Worm (Caenorhabditis elegans) whole organism, L1 larva: ENCODE data around the gene lnkn-1.

Experiments used
- C16A3.4 ChIP-seq: fragments of 150-350 bp; optimal IDR thresholded peaks from 2 replicates; lab custom pipeline; 2014; ENCODE audit warnings: missing biosample characterization, missing genetic modification characterization
- C34B4.2 ChIP-seq: sonication (generic microtip); optimal IDR thresholded peaks from 2 replicates; lab custom pipeline; 2017; ENCODE audit warnings: mild to moderate bottlenecking, missing genetic modification characterization, missing compliant biosample characterization
- Y116A8C.19 ChIP-seq: sonication (generic microtip); optimal IDR thresholded peaks from 2 replicates; lab custom pipeline; 2016; ENCODE audit warnings: missing compliant biosample characterization, missing genetic modification characterization, borderline replicate concordance
- alr-1 ChIP-seq: fragments of 200-800 bp; sonication (Bioruptor generic); optimal IDR thresholded peaks from 2 replicates; lab custom pipeline; 2018; ENCODE audit warnings: borderline replicate concordance, mild to moderate bottlenecking, missing genetic modification characterization, missing compliant biosample characterization
- blmp-1 ChIP-seq: fragments of 150-350 bp; optimal IDR thresholded peaks from 2 replicates; lab custom pipeline; 2014; ENCODE audit warnings: missing biosample characterization, missing genetic modification characterization
- ceh-8 ChIP-seq: fragments of 200-800 bp; sonication (Bioruptor generic); optimal IDR thresholded peaks from 2 replicates; lab custom pipeline; 2018; ENCODE audit warnings: mild to moderate bottlenecking, missing genetic modification characterization, moderate library complexity, missing compliant biosample characterization
- ceh-88 ChIP-seq: fragments of 200-800 bp; sonication (Bioruptor generic); IDR thresholded peaks from 2 replicates; pipeline ENCODE4 v1.3.6; 2022; ENCODE audit warnings: missing genetic modification characterization, missing compliant biosample characterization
- dpl-1 ChIP-seq, 3 experiments: fragments of 150-350 bp in 2 of 3; sonication (generic microtip) in 1 of 3; optimal IDR thresholded peaks; 2 replicates each; lab custom pipeline; 2014 to 2017; ENCODE audit warnings: missing biosample characterization in 3 of 3, missing genetic modification characterization in 3 of 3, missing genetic modification reagents in 3 of 3
- dsc-1 ChIP-seq: sonication (generic microtip); optimal IDR thresholded peaks from 2 replicates; lab custom pipeline; 2016; ENCODE audit warnings: mild to moderate bottlenecking, missing genetic modification characterization, missing compliant biosample characterization
- efl-1 ChIP-seq, 4 experiments: fragments of 150-350 bp; optimal IDR thresholded peaks in 3 of 4; peaks in 1 of 4; 1 replicate in 1 of 4; 2 replicates in 3 of 4; lab custom pipeline; 2014; ENCODE audit warnings: missing biosample characterization in 2 of 4, missing genetic modification characterization in 2 of 4, missing genetic modification reagents in 2 of 4
- elt-3 ChIP-seq, 6 experiments: fragments of 150-350 bp in 1 of 6; sonication (generic microtip); optimal IDR thresholded peaks; 2 replicates each; lab custom pipeline; 2017 to 2018; ENCODE audit warnings: missing biosample characterization in 6 of 6, missing genetic modification characterization in 6 of 6, inconsistent platforms in 1 of 6
- ets-5 ChIP-seq: fragments of 200-800 bp; sonication (Bioruptor generic); IDR thresholded peaks from 2 replicates; pipeline ENCODE4 v1.3.6; 2022; ENCODE audit warnings: missing genetic modification characterization, missing compliant biosample characterization
- fkh-10 ChIP-seq: sonication (generic microtip); optimal IDR thresholded peaks from 2 replicates; lab custom pipeline; 2017; ENCODE audit warnings: missing biosample characterization, missing genetic modification reagents, missing genetic modification characterization
- fkh-4 ChIP-seq: sonication (generic microtip); optimal IDR thresholded peaks from 2 replicates; lab custom pipeline; 2016; ENCODE audit warnings: missing compliant biosample characterization, missing genetic modification characterization, borderline replicate concordance
- fkh-8 ChIP-seq: sonication (generic microtip); optimal IDR thresholded peaks from 2 replicates; lab custom pipeline; 2016; ENCODE audit warnings: mild to moderate bottlenecking, missing genetic modification characterization, missing compliant biosample characterization
- grh-1 ChIP-seq: fragments of 200-800 bp; sonication (Bioruptor generic); IDR thresholded peaks from 2 replicates; pipeline ENCODE4 v1.3.6; 2022; ENCODE audit warnings: missing genetic modification reagents, missing genetic modification characterization, missing compliant biosample characterization
- hlh-4 ChIP-seq: sonication (generic microtip); optimal IDR thresholded peaks from 2 replicates; lab custom pipeline; 2016; ENCODE audit warnings: mild to moderate bottlenecking, missing genetic modification characterization, missing compliant biosample characterization
- isw-1 ChIP-seq: fragments of 200-800 bp; sonication (Bioruptor generic); IDR thresholded peaks from 2 replicates; pipeline ENCODE4 v1.3.6; 2022; ENCODE audit warnings: missing genetic modification characterization, missing compliant biosample characterization
- lin-14 ChIP-seq: fragments of 200-800 bp; sonication (Bioruptor generic); optimal IDR thresholded peaks from 2 replicates; lab custom pipeline; 2018; ENCODE audit warnings: mild to moderate bottlenecking, missing genetic modification characterization, moderate library complexity, missing compliant biosample characterization
- lin-35 ChIP-seq, 2 experiments: fragments of 150-350 bp; optimal IDR thresholded peaks; 2 replicates each; lab custom pipeline; 2014; ENCODE audit warnings: missing biosample characterization in 2 of 2, missing genetic modification characterization in 2 of 2, missing genetic modification reagents in 2 of 2
- lsy-2 ChIP-seq, 2 experiments: fragments of 150-350 bp; optimal IDR thresholded peaks; 2 replicates each; lab custom pipeline; 2014; ENCODE audit warnings: missing biosample characterization in 2 of 2, missing genetic modification characterization in 2 of 2
- mdl-1 ChIP-seq, 2 experiments: fragments of 150-350 bp; optimal IDR thresholded peaks; 2 replicates each; lab custom pipeline; 2014 to 2017; ENCODE audit warnings: missing biosample characterization in 2 of 2, missing genetic modification characterization in 2 of 2, inconsistent platforms in 1 of 2
- mef-2 ChIP-seq: fragments of 150-350 bp; optimal IDR thresholded peaks from 2 replicates; lab custom pipeline; 2014; ENCODE audit warnings: missing biosample characterization, missing genetic modification characterization
- mep-1 ChIP-seq: fragments of 150-350 bp; optimal IDR thresholded peaks from 2 replicates; lab custom pipeline; 2014; ENCODE audit warnings: missing biosample characterization, missing genetic modification characterization
- nhr-11 ChIP-seq: fragments of 150-350 bp; optimal IDR thresholded peaks from 2 replicates; lab custom pipeline; 2014; ENCODE audit warnings: missing biosample characterization, missing genetic modification characterization
- nhr-12 ChIP-seq: sonication (generic microtip); optimal IDR thresholded peaks from 2 replicates; lab custom pipeline; 2017; ENCODE audit warnings: missing biosample characterization, missing genetic modification characterization
- nhr-20 ChIP-seq: sonication (generic microtip); optimal IDR thresholded peaks from 2 replicates; lab custom pipeline; 2016; ENCODE audit warnings: mild to moderate bottlenecking, missing genetic modification characterization, missing compliant biosample characterization
- nhr-28 ChIP-seq: fragments of 150-350 bp; optimal IDR thresholded peaks from 2 replicates; lab custom pipeline; 2014; ENCODE audit warnings: missing biosample characterization, missing genetic modification characterization
- nhr-71 ChIP-seq: sonication (generic microtip); optimal IDR thresholded peaks from 2 replicates; lab custom pipeline; 2016; ENCODE audit warnings: mild to moderate bottlenecking, missing genetic modification characterization, moderate library complexity, missing compliant biosample characterization
- nhr-76 ChIP-seq: sonication (generic microtip); optimal IDR thresholded peaks from 2 replicates; lab custom pipeline; 2017; ENCODE audit warnings: missing biosample characterization, missing genetic modification characterization
- nhr-77 ChIP-seq: fragments of 150-350 bp; optimal IDR thresholded peaks from 2 replicates; lab custom pipeline; 2014; ENCODE audit warnings: missing biosample characterization, missing genetic modification characterization
- nhr-85 ChIP-seq: sonication (generic microtip); peaks from one replicate; lab custom pipeline; 2016; ENCODE audit warnings: missing genetic modification characterization, inconsistent platforms, missing compliant biosample characterization
- pax-3 ChIP-seq: fragments of 200-800 bp; sonication (Bioruptor generic); optimal IDR thresholded peaks from 2 replicates; lab custom pipeline; 2018; ENCODE audit warnings: mild to moderate bottlenecking, missing genetic modification characterization, moderate library complexity, missing compliant biosample characterization
- rnt-1 ChIP-seq: sonication (generic microtip); optimal IDR thresholded peaks from 2 replicates; lab custom pipeline; 2016; ENCODE audit warnings: mild to moderate bottlenecking, missing genetic modification characterization, moderate library complexity, missing compliant biosample characterization
- skn-1 ChIP-seq: fragments of 150-350 bp; optimal IDR thresholded peaks from 2 replicates; lab custom pipeline; 2014; ENCODE audit warnings: missing biosample characterization, missing genetic modification characterization
- snu-23 ChIP-seq: sonication (generic microtip); optimal IDR thresholded peaks from 2 replicates; lab custom pipeline; 2016; ENCODE audit warnings: missing genetic modification characterization, missing compliant biosample characterization
- sup-37 ChIP-seq: fragments of 200-800 bp; sonication (Bioruptor generic); optimal IDR thresholded peaks from 2 replicates; lab custom pipeline; 2018; ENCODE audit warnings: mild to moderate bottlenecking, missing genetic modification characterization, missing compliant biosample characterization
- swsn-7 ChIP-seq: sonication (generic microtip); optimal IDR thresholded peaks from 2 replicates; lab custom pipeline; 2016; ENCODE audit warnings: missing genetic modification characterization, missing compliant biosample characterization
- tlp-1 ChIP-seq: fragments of 150-350 bp; optimal IDR thresholded peaks from 2 replicates; lab custom pipeline; 2014; ENCODE audit warnings: missing biosample characterization, missing genetic modification characterization
- unc-86 ChIP-seq: sonication (generic microtip); optimal IDR thresholded peaks from 2 replicates; lab custom pipeline; 2016; ENCODE audit warnings: missing genetic modification characterization, missing compliant biosample characterization
- vab-15 ChIP-seq: sonication (generic microtip); optimal IDR thresholded peaks from 2 replicates; lab custom pipeline; 2017; ENCODE audit warnings: missing genotype, mild to moderate bottlenecking, missing genetic modification characterization, missing compliant biosample characterization
- ztf-4 ChIP-seq: fragments of 150-350 bp; optimal IDR thresholded peaks from 2 replicates; lab custom pipeline; 2014; ENCODE audit warnings: missing biosample characterization, missing genetic modification characterization

The lnkn-1 gene

DNA sequence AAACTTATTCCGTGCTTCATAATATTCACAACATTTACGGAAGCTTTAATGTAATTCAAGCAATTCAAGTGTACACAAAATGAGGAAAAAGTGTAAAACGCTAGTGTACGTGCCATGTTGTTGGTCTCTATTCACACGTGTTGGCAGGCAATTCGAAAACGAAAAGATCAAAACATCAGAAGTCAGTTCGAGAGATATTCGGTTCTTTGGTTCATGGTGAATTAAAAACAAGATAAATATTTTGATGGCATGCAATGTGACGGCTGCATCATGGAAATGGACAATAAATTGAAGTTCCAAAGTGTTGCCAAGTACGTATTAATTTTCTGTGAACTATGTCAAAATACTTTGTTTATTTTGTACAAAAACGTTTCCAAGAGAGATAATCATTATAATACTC, 32.0 kb downstream of the lnkn-1 start (continued):
- TF ChIP-seq grh-1 (GFP tag; lab: Robert Waterston, UW) (no peak), C16A3.4 (tag; lab: Kevin White, UChicago) (no peak), ztf-4 (peak; percentile 77), efl-1 (optimal IDR thresholded peaks at IDR 0.05; lab: Kevin White, UChicago) (peak in 1 of 2 experiments; percentile 24), efl-1 (GFP tag; optimal IDR thresholded peaks at IDR 0.05 in 1 of 2; lab: Kevin White, UChicago) (peak in 1 of 2 experiments; percentile 58), ceh-88 (GFP tag; lab: Robert Waterston, UW) (no peak), nhr-11 (tag; lab: Kevin White, UChicago) (no peak), vab-15 (tag; lab: Kevin White, UChicago) (no peak), ets-5 (GFP tag; lab: Robert Waterston, UW) (no peak), dsc-1 (tag; lab: Kevin White, UChicago) (no peak), fkh-8 (tag; lab: Kevin White, UChicago) (no peak)

DNA sequence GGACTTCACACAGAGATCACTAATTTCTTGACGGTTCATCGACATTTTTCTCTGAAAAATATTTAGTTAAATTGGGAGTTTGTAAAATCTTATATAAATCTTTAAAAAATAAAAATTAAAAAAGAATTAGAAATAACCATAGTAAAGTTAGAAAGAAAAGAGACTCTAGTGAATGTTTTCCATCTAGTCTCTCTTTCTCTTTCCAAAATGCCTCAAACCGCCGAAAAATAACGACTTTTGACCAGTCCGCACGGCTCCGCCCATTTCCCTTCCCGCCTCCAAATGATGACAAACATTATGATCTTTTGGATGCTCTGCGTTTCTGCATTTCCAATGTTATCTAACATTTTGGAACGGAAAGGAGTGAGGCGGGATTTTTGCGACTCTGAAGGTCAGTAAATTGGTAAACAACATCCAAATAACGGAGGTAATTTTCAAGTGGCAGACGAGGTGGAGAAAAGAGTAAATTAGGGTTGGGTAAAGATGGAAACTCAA, 33.3 kb downstream of the lnkn-1 start, which contains the start of gene glb-1:
Gene glb-1 (minus strand): TSS at position 51 of the 495 bp plus-strand sequence.
- TF ChIP-seq lin-14 (peak; percentile 72), blmp-1 (tag; lab: Kevin White, UChicago) (peak; percentile 69), efl-1 (optimal IDR thresholded peaks at IDR 0.05; lab: Kevin White, UChicago) (peak in 1 of 2 experiments; percentile 2), efl-1 (GFP tag; optimal IDR thresholded peaks at IDR 0.05 in 1 of 2; lab: Kevin White, UChicago) (no peak), ets-5 (GFP tag; lab: Robert Waterston, UW) (no peak), nhr-71 (tag; lab: Kevin White, UChicago) (peak; percentile 3), skn-1 (peak; percentile 85), nhr-20 (tag; lab: Kevin White, UChicago) (peak; percentile 67), lin-35 (GFP tag; optimal IDR thresholded peaks at IDR 0.05; lab: Kevin White, UChicago) (no peak), fkh-4 (tag; lab: Kevin White, UChicago) (no peak), swsn-7 (no peak), nhr-85 (tag; lab: Kevin White, UChicago) (peak; percentile 81), fkh-10 (GFP tag; lab: Kevin White, UChicago) (no peak), lsy-2 (tag; optimal IDR thresholded peaks at IDR 0.05; lab: Kevin White, UChicago) (peak; percentile 17), Y116A8C.19 (no peak), snu-23 (peak; percentile 30), nhr-12 (tag; lab: Kevin White, UChicago) (no peak), ztf-4 (no peak), dpl-1 (GFP tag; optimal IDR thresholded peaks at IDR 0.05; lab: Kevin White, UChicago) (peak in 2 of 3 experiments; percentile 8 to 25), elt-3 (tag; optimal IDR thresholded peaks at IDR 0.05; lab: Kevin White, UChicago) (peak in 1 of 6 experiments; percentile 3), mep-1 (tag; lab: Kevin White, UChicago) (peak; percentile 35), ceh-8 (no peak), nhr-28 (tag; lab: Kevin White, UChicago) (no peak), mef-2 (no peak)
- TF ChIP-seq, all 84 proteins: peak for 12

DNA sequence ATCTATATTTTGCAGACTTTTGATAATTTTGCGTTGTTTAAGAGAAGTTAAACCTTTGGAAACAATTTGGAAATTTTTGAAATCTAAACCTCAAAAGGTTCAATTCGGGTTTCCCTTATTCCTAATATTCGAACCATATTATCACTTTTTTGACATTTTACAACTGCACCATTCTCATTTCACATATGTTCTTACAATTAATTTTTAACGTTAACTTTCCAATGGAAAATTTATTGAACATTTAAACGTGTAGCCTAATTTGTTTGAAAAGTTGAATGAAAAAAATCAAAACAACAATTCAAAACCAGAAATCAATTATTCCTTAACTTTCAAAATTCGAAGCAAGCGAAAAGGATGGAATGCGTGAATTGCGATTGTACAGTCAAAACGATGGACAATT, 33.9 kb downstream of the lnkn-1 start, which contains the start of gene ZK637.12:
Gene ZK637.12 (plus strand): TSS at position 301 of the 400 bp plus-strand sequence.
- TF ChIP-seq C34B4.2 (tag; lab: Kevin White, UChicago) = no peak
- no peak for TF ChIP-seq lin-14
- no peak for TF ChIP-seq swsn-7
- no peak for TF ChIP-seq grh-1 (GFP tag; lab: Robert Waterston, UW)
- TF ChIP-seq lsy-2 (tag; optimal IDR thresholded peaks at IDR 0.05; lab: Kevin White, UChicago) = no peak
- TF ChIP-seq isw-1 (GFP tag; lab: Robert Waterston, UW) = no peak
- TF ChIP-seq unc-86 (tag; lab: Kevin White, UChicago) = no peak
- TF ChIP-seq, all 84 proteins: peak for 0

- TF ChIP-seq rnt-1 (tag; lab: Kevin White, UChicago) = no peak
- no peak for TF ChIP-seq mdl-1 (tag; optimal IDR thresholded peaks at IDR 0.05; lab: Kevin White, UChicago)
- no peak for TF ChIP-seq grh-1 (GFP tag; lab: Robert Waterston, UW)
- TF ChIP-seq alr-1 (tag; lab: Kevin White, UChicago) = no peak
- no peak for TF ChIP-seq ets-5 (GFP tag; lab: Robert Waterston, UW)
- TF ChIP-seq nhr-76 (tag; lab: Kevin White, UChicago) = no peak
- no peak for TF ChIP-seq pax-3 (tag; lab: Kevin White, UChicago)
- TF ChIP-seq hlh-4 (tag; lab: Kevin White, UChicago) = no peak
- no peak for TF ChIP-seq tlp-1
- peak; percentile 31 for TF ChIP-seq blmp-1 (tag; lab: Kevin White, UChicago)
- TF ChIP-seq sup-37 = no peak
- TF ChIP-seq nhr-77 = no peak
- TF ChIP-seq nhr-85 (tag; lab: Kevin White, UChicago) = peak; percentile 51
Observed at ce11 chrIII:8925539-8925938, 35.5 kb downstream of the lnkn-1 start.
